Worm (Caenorhabditis elegans) whole organism, late embryonic: Measurements from ENCODE around the gene Y32B12C.1.

ENCODE experiments used
- F13H6.1 ChIP-seq: sonication (generic microtip); optimal IDR thresholded peaks from 2 replicates; lab custom pipeline; 2016; ENCODE audit warnings: missing genetic modification characterization, missing compliant biosample characterization
- ama-1 ChIP-seq: fragments of 150-350 bp; optimal IDR thresholded peaks from 2 replicates; lab custom pipeline; 2014
- ceh-18 ChIP-seq: sonication (generic microtip); optimal IDR thresholded peaks from 2 replicates; lab custom pipeline; 2016; ENCODE audit warnings: missing genetic modification characterization, missing compliant biosample characterization
- ceh-6 ChIP-seq: fragments of 200-800 bp; sonication (Bioruptor generic); optimal IDR thresholded peaks from 2 replicates; lab custom pipeline; 2018; ENCODE audit warnings: mild to moderate bottlenecking, missing genetic modification characterization, missing compliant biosample characterization
- ets-4 ChIP-seq: sonication (generic microtip); optimal IDR thresholded peaks from 2 replicates; lab custom pipeline; 2016; ENCODE audit warnings: missing genetic modification characterization, missing compliant biosample characterization
- hlh-30 ChIP-seq: sonication (generic microtip); optimal IDR thresholded peaks from 2 replicates; lab custom pipeline; 2017; ENCODE audit warnings: antibody characterized with exemption, missing genetic modification characterization, missing compliant biosample characterization; ENCODE audit not compliant: insufficient read depth
- mec-3 ChIP-seq: sonication (generic microtip); optimal IDR thresholded peaks from 2 replicates; lab custom pipeline; 2016; ENCODE audit warnings: borderline replicate concordance, missing genetic modification characterization, missing compliant biosample characterization
- nhr-11 ChIP-seq: fragments of 150-350 bp; optimal IDR thresholded peaks from 2 replicates; lab custom pipeline; 2014; ENCODE audit warnings: missing biosample characterization, missing genetic modification characterization
- pag-3 ChIP-seq: sonication (generic microtip); optimal IDR thresholded peaks from 2 replicates; lab custom pipeline; 2016; ENCODE audit warnings: missing compliant biosample characterization, missing genetic modification characterization, borderline replicate concordance
- ref-2 ChIP-seq: sonication (generic microtip); optimal IDR thresholded peaks from 2 replicates; lab custom pipeline; 2016; ENCODE audit warnings: missing genetic modification characterization, missing compliant biosample characterization
- unc-86 ChIP-seq: sonication (generic microtip); optimal IDR thresholded peaks from 2 replicates; lab custom pipeline; 2016; ENCODE audit warnings: missing genetic modification characterization, missing compliant biosample characterization

DNA sequence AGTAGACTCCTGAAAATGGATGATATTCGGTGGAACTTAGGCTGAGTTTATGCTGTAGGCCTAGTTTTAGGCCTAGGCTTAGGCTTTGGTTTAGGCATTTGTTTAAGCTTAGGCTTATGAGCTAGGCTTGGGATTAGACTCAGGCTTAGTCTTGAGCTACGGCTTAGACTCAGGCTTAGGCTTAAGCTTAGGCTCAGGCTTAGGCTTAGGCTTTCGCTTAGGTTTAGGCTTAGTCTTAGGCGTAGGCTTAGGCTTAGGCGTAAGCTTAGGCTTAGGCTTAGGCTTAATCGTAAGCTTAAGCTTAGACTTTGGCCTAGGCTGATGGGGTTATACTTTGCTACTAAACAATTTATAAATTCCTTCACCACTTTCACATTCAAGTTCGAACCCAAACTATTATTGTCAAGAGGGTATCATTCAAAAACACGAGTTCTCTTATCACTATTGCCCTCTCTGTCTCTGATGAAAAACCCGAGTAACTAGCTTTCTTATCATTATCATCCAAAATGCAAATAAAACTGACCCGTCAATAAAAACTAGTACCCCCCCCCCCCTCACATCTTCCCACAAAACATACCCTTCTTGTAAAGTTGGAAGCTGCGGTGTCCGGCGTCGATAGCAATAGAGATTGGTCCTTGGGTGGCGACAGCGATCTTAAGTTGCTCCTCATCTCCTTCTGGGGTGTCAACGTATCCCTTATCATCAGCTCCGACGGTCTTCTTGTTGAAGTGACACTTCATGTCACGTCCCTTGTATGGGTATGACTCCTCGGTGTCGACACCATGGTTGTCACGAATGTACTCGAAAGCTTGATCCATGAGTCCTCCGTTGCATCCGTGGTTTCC, 13.2 kb upstream of the Y32B12C.1 start:
- TF ChIP-seq ceh-18 (tag; lab: Kevin White, UChicago) (no peak), unc-86 (no peak), ets-4 (tag; lab: Kevin White, UChicago) (no peak), ceh-6 (GFP tag; lab: Kevin White, UChicago) (no peak), nhr-11 (no peak), F13H6.1 (no peak), mec-3 (tag; lab: Kevin White, UChicago) (no peak), ref-2 (tag; lab: Kevin White, UChicago) (no peak), ama-1 (no peak), pag-3 (tag; lab: Kevin White, UChicago) (no peak), hlh-30 (tag; lab: Kevin White, UChicago) (no peak)
